Fruit fly (Drosophila melanogaster) Kc167 (cell line): ENCODE data around the gene Cftr.

Experiments
- Myc ChIP-seq: fragments of >200 bp; optimal IDR thresholded peaks from 2 replicates; lab custom pipeline; 2017; ENCODE audit warnings: missing external identifiers
- Sin3A ChIP-seq: fragments of >200 bp; optimal IDR thresholded peaks from 2 replicates; lab custom pipeline; 2018; ENCODE audit warnings: missing external identifiers
- h ChIP-seq: fragments of >200 bp; optimal IDR thresholded peaks from 3 replicates; lab custom pipeline; 2018; ENCODE audit warnings: missing external identifiers
- insv ChIP-seq: fragments of >200 bp; optimal IDR thresholded peaks from 3 replicates; lab custom pipeline; 2018; ENCODE audit warnings: missing external identifiers
- psq ChIP-seq: fragments of >200 bp; optimal IDR thresholded peaks from 2 replicates; lab custom pipeline; 2017; ENCODE audit warnings: missing external identifiers
- ttk ChIP-seq: sonication (Bioruptor generic); optimal IDR thresholded peaks from 2 replicates; lab custom pipeline; 2017; ENCODE audit warnings: missing external identifiers

DNA sequence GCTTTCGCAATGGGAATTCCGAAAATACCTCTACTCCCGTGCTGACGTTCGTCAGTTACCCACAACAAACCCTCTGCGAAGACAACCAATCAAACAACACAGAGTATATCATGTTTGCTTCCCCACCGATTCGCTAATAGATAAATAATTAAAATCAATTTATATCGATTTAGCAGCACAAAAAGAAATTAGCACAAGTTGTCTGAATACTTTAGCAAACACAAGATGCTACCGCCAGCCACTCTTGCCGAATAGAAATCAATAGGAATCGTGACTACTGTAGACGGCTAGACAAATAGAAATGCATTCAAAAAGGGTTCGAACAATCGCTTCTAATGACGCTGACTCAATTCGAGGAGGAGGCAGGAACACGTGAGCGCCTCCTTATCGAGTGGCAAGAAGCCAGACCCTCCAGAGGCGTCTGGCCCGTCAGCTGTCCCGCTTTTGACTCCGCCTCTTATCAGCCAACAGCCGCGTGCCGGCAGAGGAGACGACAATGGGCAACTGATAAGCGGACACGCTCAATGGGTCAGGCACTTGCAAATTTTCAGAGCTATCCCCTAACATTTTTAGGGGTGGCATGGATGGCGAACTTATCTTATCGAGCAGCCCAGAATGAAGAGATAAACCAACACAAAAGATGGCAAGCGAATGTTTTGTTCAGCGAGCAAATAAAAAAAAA lies 24.7 kb upstream of the Cftr start:
- no peak for TF ChIP-seq psq (lab: Kevin White, UChicago)
- TF ChIP-seq ttk (lab: Kevin White, UChicago): no peak
- TF ChIP-seq Sin3A (lab: Kevin White, UChicago): no peak
- TF ChIP-seq Myc (lab: Kevin White, UChicago): no peak
- TF ChIP-seq h (lab: Kevin White, UChicago): no peak
- TF ChIP-seq insv (lab: Kevin White, UChicago): no peak
